Fruit fly (Drosophila melanogaster) whole organism, prepupa: ENCODE measurements around the gene meso18E.

ENCODE experiments used
- Blimp-1 ChIP-seq: fragments of 200-800 bp; sonication (Bioruptor generic); optimal IDR thresholded peaks from 3 replicates; lab custom pipeline; 2017; ENCODE audit warnings: missing biosample characterization, missing genetic modification characterization, mild to moderate bottlenecking, moderate library complexity, missing genetic modification reagents
- CG10631 ChIP-seq: fragments of 200-800 bp; sonication (Bioruptor generic); optimal IDR thresholded peaks from 2 replicates; lab custom pipeline; 2016; ENCODE audit warnings: missing biosample characterization, missing genetic modification characterization
- CG11762 ChIP-seq: fragments of 200-800 bp; sonication (Bioruptor generic); optimal IDR thresholded peaks from 3 replicates; lab custom pipeline; 2016; ENCODE audit warnings: missing biosample characterization, missing genetic modification characterization; ENCODE audit not compliant: insufficient read depth
- CG11902 ChIP-seq: fragments of 200-800 bp; sonication (Bioruptor generic); optimal IDR thresholded peaks from 3 replicates; lab custom pipeline; 2016; ENCODE audit warnings: missing biosample characterization, missing genetic modification characterization
- CG15336 ChIP-seq: fragments of 200-800 bp; sonication (Bioruptor generic); IDR thresholded peaks from 2 replicates; pipeline ENCODE4 v1.3.6; 2022; ENCODE audit warnings: missing biosample characterization, missing genetic modification characterization
- CG1621 ChIP-seq: fragments of 200-800 bp; sonication (Bioruptor generic); optimal IDR thresholded peaks from 3 replicates; lab custom pipeline; 2018; ENCODE audit warnings: missing biosample characterization, mild to moderate bottlenecking, missing genetic modification characterization
- CG3032 ChIP-seq: fragments of 200-800 bp; optimal IDR thresholded peaks from 2 replicates; lab custom pipeline; 2019; ENCODE audit warnings: missing biosample characterization, mild to moderate bottlenecking, missing genetic modification characterization, moderate library complexity
- CG31627 ChIP-seq: fragments of 200-800 bp; sonication (Bioruptor generic); optimal IDR thresholded peaks from 3 replicates; lab custom pipeline; 2016; ENCODE audit warnings: missing biosample characterization, missing genetic modification characterization
- CG32006 ChIP-seq: fragments of 200-800 bp; sonication (Bioruptor generic); optimal IDR thresholded peaks from 3 replicates; lab custom pipeline; 2017; ENCODE audit warnings: missing biosample characterization, mild to moderate bottlenecking, missing genetic modification characterization
- CG34406 ChIP-seq: fragments of 200-800 bp; sonication (Bioruptor generic); optimal IDR thresholded peaks from 3 replicates; lab custom pipeline; 2016; ENCODE audit warnings: missing biosample characterization, missing genetic modification characterization
- CG3919 ChIP-seq: fragments of 200-800 bp; sonication (Bioruptor generic); optimal IDR thresholded peaks from 3 replicates; lab custom pipeline; 2016; ENCODE audit warnings: missing biosample characterization, missing genetic modification characterization
- CG6276 ChIP-seq: fragments of 200-800 bp; sonication (Bioruptor generic); optimal IDR thresholded peaks from 2 replicates; lab custom pipeline; 2017; ENCODE audit warnings: missing biosample characterization, mild to moderate bottlenecking, missing genetic modification characterization
- CG6792 ChIP-seq: fragments of 200-800 bp; sonication (Bioruptor generic); optimal IDR thresholded peaks from 3 replicates; lab custom pipeline; 2016; ENCODE audit warnings: missing biosample characterization, missing genetic modification characterization
- CG6854 ChIP-seq: fragments of 200-800 bp; sonication (Bioruptor generic); optimal IDR thresholded peaks from 2 replicates; lab custom pipeline; 2017; ENCODE audit warnings: missing biosample characterization, mild to moderate bottlenecking, missing genetic modification characterization
- CG7368 ChIP-seq: fragments of 200-800 bp; sonication (Bioruptor generic); optimal IDR thresholded peaks from 3 replicates; lab custom pipeline; 2016; ENCODE audit warnings: missing biosample characterization, missing genetic modification characterization
- CG8319 ChIP-seq: fragments of 200-800 bp; sonication (Bioruptor generic); optimal IDR thresholded peaks from 3 replicates; lab custom pipeline; 2016; ENCODE audit warnings: missing biosample characterization, missing genetic modification characterization
- CG8632 ChIP-seq: fragments of 200-800 bp; sonication (Bioruptor generic); optimal IDR thresholded peaks from 3 replicates; lab custom pipeline; 2016; ENCODE audit warnings: missing biosample characterization, missing genetic modification characterization
- CG9139 ChIP-seq: fragments of 200-800 bp; sonication (Bioruptor generic); optimal IDR thresholded peaks from 3 replicates; lab custom pipeline; 2017; ENCODE audit warnings: missing biosample characterization, mild to moderate bottlenecking, missing genetic modification characterization
- Eip75B ChIP-seq: fragments of 200-800 bp; sonication (Bioruptor generic); optimal IDR thresholded peaks from 3 replicates; lab custom pipeline; 2016; ENCODE audit warnings: missing biosample characterization, missing genetic modification characterization
- Eip78C ChIP-seq: fragments of 200-800 bp; sonication (Bioruptor generic); peaks from one replicate; lab custom pipeline; 2016; ENCODE audit warnings: missing biosample characterization, missing genetic modification characterization
- Eip93F ChIP-seq: fragments of 200-800 bp; sonication (Bioruptor generic); optimal IDR thresholded peaks from 2 replicates; lab custom pipeline; 2016; ENCODE audit warnings: missing biosample characterization, mild to moderate bottlenecking, missing genetic modification characterization
- Ets21C ChIP-seq: fragments of 200-800 bp; sonication (Bioruptor generic); optimal IDR thresholded peaks from 3 replicates; lab custom pipeline; 2016; ENCODE audit warnings: missing biosample characterization, missing genetic modification characterization
- Ets96B ChIP-seq: fragments of 200-800 bp; optimal IDR thresholded peaks from 2 replicates; lab custom pipeline; 2019; ENCODE audit warnings: missing biosample characterization, mild to moderate bottlenecking, missing genetic modification characterization, moderate library complexity
- Gug ChIP-seq: fragments of 200-800 bp; sonication (Bioruptor generic); IDR thresholded peaks from 2 replicates; pipeline ENCODE4 v1.3.6; 2022; ENCODE audit warnings: missing biosample characterization, missing genetic modification characterization
- Hr38 ChIP-seq: sonication (Bioruptor generic); optimal IDR thresholded peaks from 2 replicates; lab custom pipeline; 2016; ENCODE audit warnings: missing biosample characterization, missing genetic modification characterization
- Hr39 ChIP-seq: fragments of 200-800 bp; sonication (Bioruptor generic); optimal IDR thresholded peaks from 2 replicates; lab custom pipeline; 2016; ENCODE audit warnings: missing biosample characterization, missing genetic modification characterization
- Lpt ChIP-seq: fragments of 200-800 bp; sonication (Bioruptor generic); optimal IDR thresholded peaks from 3 replicates; lab custom pipeline; 2016; ENCODE audit warnings: missing biosample characterization, missing genetic modification characterization
- Met ChIP-seq: fragments of 200-800 bp; sonication (Bioruptor generic); optimal IDR thresholded peaks from 3 replicates; lab custom pipeline; 2016; ENCODE audit warnings: missing biosample characterization, missing genetic modification characterization
- OdsH ChIP-seq: fragments of 200-800 bp; sonication (Bioruptor generic); optimal IDR thresholded peaks from 3 replicates; lab custom pipeline; 2016; ENCODE audit warnings: missing biosample characterization, missing genetic modification characterization
- Smox ChIP-seq: fragments of 200-800 bp; sonication (Bioruptor generic); optimal IDR thresholded peaks from 3 replicates; lab custom pipeline; 2016; ENCODE audit warnings: missing biosample characterization, missing genetic modification characterization
- Sox102F ChIP-seq: fragments of 200-800 bp; sonication (Bioruptor generic); optimal IDR thresholded peaks from 2 replicates; lab custom pipeline; 2016; ENCODE audit warnings: missing biosample characterization, mild to moderate bottlenecking, missing genetic modification characterization
- Sox14 ChIP-seq: fragments of 200-800 bp; sonication (Bioruptor generic); optimal IDR thresholded peaks from 3 replicates; lab custom pipeline; 2016; ENCODE audit warnings: missing biosample characterization, missing genetic modification characterization
- Sox15 ChIP-seq: fragments of 200-800 bp; sonication (Bioruptor generic); optimal IDR thresholded peaks from 3 replicates; lab custom pipeline; 2016; ENCODE audit warnings: missing biosample characterization, missing genetic modification characterization
- achi ChIP-seq: fragments of 200-800 bp; sonication (Bioruptor generic); optimal IDR thresholded peaks from 3 replicates; lab custom pipeline; 2016; ENCODE audit warnings: missing biosample characterization, missing genetic modification characterization
- acj6 ChIP-seq: fragments of 200-800 bp; sonication (Bioruptor generic); optimal IDR thresholded peaks from 3 replicates; lab custom pipeline; 2016; ENCODE audit warnings: missing biosample characterization, missing genetic modification characterization
- cyc ChIP-seq: fragments of 200-800 bp; sonication (Bioruptor generic); optimal IDR thresholded peaks from 3 replicates; lab custom pipeline; 2016; ENCODE audit warnings: missing biosample characterization, missing genetic modification characterization
- dac ChIP-seq: fragments of 200-800 bp; sonication (Bioruptor generic); optimal IDR thresholded peaks from 2 replicates; lab custom pipeline; 2017; ENCODE audit warnings: missing biosample characterization, mild to moderate bottlenecking, missing genetic modification characterization
- dsx ChIP-seq: fragments of 200-800 bp; optimal IDR thresholded peaks from 3 replicates; lab custom pipeline; 2019; ENCODE audit warnings: missing biosample characterization, mild to moderate bottlenecking, missing genetic modification characterization, moderate library complexity; ENCODE audit not compliant: poor library complexity, severe bottlenecking
- esn ChIP-seq: fragments of 200-800 bp; sonication (Bioruptor generic); optimal IDR thresholded peaks from 2 replicates; lab custom pipeline; 2016; ENCODE audit warnings: missing biosample characterization, mild to moderate bottlenecking, missing genetic modification characterization, moderate library complexity
- fd59A ChIP-seq: fragments of 200-800 bp; sonication (Bioruptor generic); optimal IDR thresholded peaks from 2 replicates; lab custom pipeline; 2017; ENCODE audit warnings: missing biosample characterization, mild to moderate bottlenecking, missing genetic modification characterization, missing genetic modification reagents
- fkh ChIP-seq: fragments of 200-800 bp; sonication (Bioruptor generic); optimal IDR thresholded peaks from 3 replicates; lab custom pipeline; 2017; ENCODE audit warnings: missing biosample characterization, mild to moderate bottlenecking, missing genetic modification characterization, moderate library complexity
- lz ChIP-seq: fragments of 200-800 bp; sonication (Bioruptor generic); optimal IDR thresholded peaks from 3 replicates; lab custom pipeline; 2016; ENCODE audit warnings: missing biosample characterization, missing genetic modification characterization
- net ChIP-seq: fragments of 200-800 bp; sonication (Bioruptor generic); optimal IDR thresholded peaks from 3 replicates; lab custom pipeline; 2016; ENCODE audit warnings: missing biosample characterization, missing genetic modification characterization
- pdm3 ChIP-seq: fragments of 200-800 bp; sonication (Bioruptor generic); optimal IDR thresholded peaks from 3 replicates; lab custom pipeline; 2016; ENCODE audit warnings: missing biosample characterization, missing genetic modification characterization
- spab ChIP-seq: fragments of 200-800 bp; sonication (Bioruptor generic); optimal IDR thresholded peaks from 2 replicates; lab custom pipeline; 2017; ENCODE audit warnings: missing biosample characterization, mild to moderate bottlenecking, missing genetic modification characterization, missing genetic modification reagents
- ss ChIP-seq, 2 experiments: fragments of 200-800 bp; sonication (Bioruptor generic); optimal IDR thresholded peaks; 2 replicates in 1 of 2; 3 replicates in 1 of 2; lab custom pipeline; 2017 to 2018; ENCODE audit warnings: mild to moderate bottlenecking in 2 of 2, missing biosample characterization in 2 of 2, missing genetic modification characterization in 2 of 2, moderate library complexity in 1 of 2
- svp ChIP-seq: fragments of 200-800 bp; sonication (Bioruptor generic); peaks from one replicate; lab custom pipeline; 2016; ENCODE audit warnings: missing biosample characterization, missing genetic modification characterization
- topi ChIP-seq: fragments of 200-800 bp; sonication (Bioruptor generic); optimal IDR thresholded peaks from 3 replicates; lab custom pipeline; 2016; ENCODE audit warnings: missing biosample characterization, missing genetic modification characterization
- vri ChIP-seq: fragments of 200-800 bp; sonication (Bioruptor generic); optimal IDR thresholded peaks from 3 replicates; lab custom pipeline; 2016; ENCODE audit warnings: missing biosample characterization, mild to moderate bottlenecking, missing genetic modification characterization

meso18E gene

DNA sequence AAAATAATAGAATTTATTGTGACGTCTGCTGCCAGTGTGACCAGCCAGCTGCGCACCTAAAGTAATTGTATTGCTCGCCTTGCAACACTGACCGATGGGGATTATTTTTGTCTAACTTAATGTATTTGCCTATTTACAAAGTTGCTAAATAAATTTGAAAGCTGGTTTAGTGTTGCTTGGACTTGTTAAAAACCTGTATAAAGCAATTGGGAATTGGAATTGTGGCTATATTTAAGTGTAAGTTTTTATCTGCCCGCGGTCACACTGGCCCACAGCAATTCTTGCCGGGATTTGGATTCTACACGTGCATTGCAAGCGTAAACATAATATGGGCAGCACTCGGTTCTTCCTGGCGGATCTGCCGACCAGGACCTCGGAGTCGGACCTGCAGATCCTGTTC, 8.8 kb downstream of the meso18E start, which contains the start of the genes CG14230 and CG14232:
CG14230 (plus strand) TSS at position 94 of the 400 bp plus-strand sequence.
CG14232 (minus strand) TSS at position 177 of the 400 bp plus-strand sequence.
- TF ChIP-seq Eip78C = peak; percentile 66
- TF ChIP-seq svp (GFP tag; lab: Kevin White, UChicago) = no peak
- TF ChIP-seq Eip75B (GFP tag; lab: Kevin White, UChicago) = no peak
- no peak for TF ChIP-seq Gug (GFP tag; lab: Robert Waterston, UW)
- no peak for TF ChIP-seq acj6 (GFP tag; lab: Kevin White, UChicago)
- no peak for TF ChIP-seq vri (GFP tag; lab: Kevin White, UChicago)
- TF ChIP-seq CG6792 (GFP tag; lab: Kevin White, UChicago) = no peak
- TF ChIP-seq pdm3 = no peak
- TF ChIP-seq CG15336 (GFP tag; lab: Robert Waterston, UW) = no peak
- TF ChIP-seq Smox = no peak
- TF ChIP-seq achi (GFP tag; lab: Kevin White, UChicago) = peak; percentile 12
- TF ChIP-seq Ets21C (GFP tag; lab: Kevin White, UChicago) = no peak
- no peak for TF ChIP-seq OdsH
- TF ChIP-seq Sox15 (GFP tag; lab: Kevin White, UChicago) = no peak
- peak; percentile 56 for TF ChIP-seq Sox14
- no peak for TF ChIP-seq net
- TF ChIP-seq Sox102F (GFP tag; lab: Kevin White, UChicago) = no peak
- TF ChIP-seq CG3032 = no peak
- TF ChIP-seq CG8632 (GFP tag; lab: Kevin White, UChicago) = no peak
- TF ChIP-seq dsx (GFP tag; lab: Kevin White, UChicago) = no peak
- no peak for TF ChIP-seq CG9139
- no peak for TF ChIP-seq CG31627
- no peak for TF ChIP-seq cyc (GFP tag; lab: Kevin White, UChicago)
- no peak for TF ChIP-seq CG8319 (GFP tag; lab: Kevin White, UChicago)
- TF ChIP-seq lz = peak; percentile 1
- TF ChIP-seq CG11762 (GFP tag; lab: Kevin White, UChicago) = no peak
- no peak for TF ChIP-seq fd59A (GFP tag; lab: Kevin White, UChicago)
- TF ChIP-seq CG6854 (GFP tag; lab: Kevin White, UChicago) = no peak
- no peak for TF ChIP-seq CG11902
- no peak for TF ChIP-seq CG3919 (GFP tag; lab: Kevin White, UChicago)
- no peak for TF ChIP-seq Lpt (GFP tag; lab: Kevin White, UChicago)
- no peak for TF ChIP-seq CG34406 (GFP tag; lab: Kevin White, UChicago)
- no peak for TF ChIP-seq Eip93F (GFP tag; lab: Kevin White, UChicago)
- peak; percentile 43 for TF ChIP-seq CG1621
- TF ChIP-seq ss (GFP tag; optimal IDR thresholded peaks at IDR 0.05; lab: Kevin White, UChicago) = no peak
- no peak for TF ChIP-seq topi (GFP tag; lab: Kevin White, UChicago)
- TF ChIP-seq Met (GFP tag; lab: Kevin White, UChicago) = no peak
- TF ChIP-seq esn (GFP tag; lab: Kevin White, UChicago) = peak; percentile 13
- TF ChIP-seq CG10631 (GFP tag; lab: Kevin White, UChicago) = no peak
- TF ChIP-seq Hr39 (GFP tag; lab: Kevin White, UChicago) = no peak
- TF ChIP-seq Hr38 (GFP tag; lab: Kevin White, UChicago) = no peak
- no peak for TF ChIP-seq Blimp-1 (GFP tag; lab: Kevin White, UChicago)

DNA sequence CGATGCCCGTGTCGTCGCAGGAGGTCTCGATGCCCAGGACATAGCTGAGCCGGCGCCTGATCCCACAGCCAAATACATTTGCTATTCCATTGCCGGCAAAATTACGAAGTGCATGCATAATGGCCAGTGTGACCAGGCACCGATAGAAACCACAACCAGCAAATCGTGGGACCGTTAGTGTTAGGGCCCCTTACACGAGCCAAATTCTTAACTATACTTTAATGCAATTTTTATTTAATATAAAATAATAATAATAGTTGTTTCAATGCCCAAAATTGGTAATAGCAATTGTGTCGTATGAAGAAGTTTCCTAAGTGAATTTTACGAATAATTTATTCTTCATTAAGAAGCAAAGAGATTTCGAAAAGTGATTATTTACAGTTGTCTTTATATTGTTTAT, 11.2 kb downstream of the meso18E start, which contains the start of gene Tcs4:
Tcs4 (minus strand) TSS at position 145 of the 400 bp plus-strand sequence.
- TF ChIP-seq CG32006 (no peak), dsx (GFP tag; lab: Kevin White, UChicago) (no peak), Hr39 (GFP tag; lab: Kevin White, UChicago) (no peak), Eip93F (GFP tag; lab: Kevin White, UChicago) (no peak), Met (GFP tag; lab: Kevin White, UChicago) (no peak), dac (GFP tag; lab: Kevin White, UChicago) (no peak), Sox14 (no peak), CG8319 (GFP tag; lab: Kevin White, UChicago) (no peak), CG3919 (GFP tag; lab: Kevin White, UChicago) (no peak), spab (GFP tag; lab: Kevin White, UChicago) (no peak), Ets21C (GFP tag; lab: Kevin White, UChicago) (no peak), fkh (no peak), lz (no peak), CG6276 (no peak), CG3032 (peak; percentile 20), achi (GFP tag; lab: Kevin White, UChicago) (peak; percentile 21), CG11762 (GFP tag; lab: Kevin White, UChicago) (no peak), CG34406 (GFP tag; lab: Kevin White, UChicago) (no peak), Hr38 (GFP tag; lab: Kevin White, UChicago) (no peak), Blimp-1 (GFP tag; lab: Kevin White, UChicago) (no peak), vri (GFP tag; lab: Kevin White, UChicago) (no peak), CG10631 (GFP tag; lab: Kevin White, UChicago) (no peak), Ets96B (tag; lab: Kevin White, UChicago) (no peak), CG7368 (GFP tag; lab: Kevin White, UChicago) (no peak), Eip78C (peak; percentile 67), Lpt (GFP tag; lab: Kevin White, UChicago) (no peak)
